ENCODE assay signal across 1 fruit fly cellular context in the genomic region with DNA sequence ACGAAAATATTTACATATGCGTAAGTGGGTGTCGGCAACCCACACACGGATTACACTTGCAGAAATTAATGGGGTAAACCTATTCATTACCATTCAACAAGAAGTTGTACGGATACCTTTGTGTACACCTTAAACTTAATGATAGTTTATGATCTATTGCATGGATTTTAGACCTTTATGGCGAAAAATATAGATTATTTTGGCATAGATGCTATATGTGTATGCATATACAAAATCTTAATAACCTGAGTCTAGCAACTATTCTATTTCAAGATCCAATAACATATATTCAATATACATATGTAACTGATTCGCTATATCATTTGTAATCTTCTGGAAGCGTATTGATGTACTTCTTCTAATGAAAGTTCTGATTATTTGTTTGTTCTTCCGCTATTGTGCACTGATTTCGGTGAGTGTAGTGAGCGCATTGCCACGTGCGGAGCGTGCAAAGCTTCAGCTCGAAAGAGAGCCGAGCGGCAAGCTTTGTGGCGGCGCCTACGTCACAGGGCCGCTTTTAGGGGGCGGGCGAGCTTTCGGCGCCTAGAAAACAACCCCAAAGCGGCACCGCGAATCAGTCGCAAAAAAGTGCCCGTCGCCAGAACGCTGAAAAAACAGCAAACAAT.
TF ChIP-seq lines count a peak whose summit lies in the region.

TSS of gene CG7378 (plus strand) at position 576 of the 626 bp plus-strand sequence.

TF ChIP-seq in whole organism, embryonic, 481 proteins besides CTCF, POLR2A, EP300 and RAD21 (continued from another document and continues in another):
- TF ChIP-seq CG8944 (GFP tag; optimal IDR thresholded peaks at IDR 0.05; lab: Kevin White, UChicago), result no peak
- no peak for TF ChIP-seq slp2 (GFP tag; optimal IDR thresholded peaks at IDR 0.05; lab: Kevin White, UChicago)
- TF ChIP-seq Abd-B (GFP tag; optimal IDR thresholded peaks at IDR 0.05; lab: Kevin White, UChicago), result peak; percentile 12
- TF ChIP-seq sima (GFP tag; optimal IDR thresholded peaks at IDR 0.05; lab: Kevin White, UChicago), result no peak
- peak; percentile 54 for TF ChIP-seq CG30403 (GFP tag; optimal IDR thresholded peaks at IDR 0.05; lab: Kevin White, UChicago)
- TF ChIP-seq Ets65A (GFP tag; lab: Kevin White, UChicago), result peak; percentile 35
- TF ChIP-seq CG7786 (GFP tag; optimal IDR thresholded peaks at IDR 0.05; lab: Kevin White, UChicago), result peak; percentile 4
- TF ChIP-seq Oaz (GFP tag; IDR thresholded peaks at IDR 0.05; lab: Robert Waterston, UW), result no peak
- peak; percentile 5 for TF ChIP-seq CG17359 (tag; optimal IDR thresholded peaks at IDR 0.05; lab: Kevin White, UChicago)
- peak; percentile 31 for TF ChIP-seq zf30C (GFP tag; optimal IDR thresholded peaks at IDR 0.05; lab: Kevin White, UChicago)
- TF ChIP-seq grau (tag; optimal IDR thresholded peaks at IDR 0.05; lab: Kevin White, UChicago), result peak; percentile 40
- TF ChIP-seq Xbp1 (GFP tag; optimal IDR thresholded peaks at IDR 0.05; lab: Kevin White, UChicago), result peak; percentile 21
- peak; percentile 27; the same call in 1 of the 2 replicates for TF ChIP-seq CG32532 (GFP tag; IDR thresholded peaks at IDR 0.05; lab: Robert Waterston, UW)
- TF ChIP-seq CG11695 (GFP tag; IDR thresholded peaks at IDR 0.05; lab: Robert Waterston, UW), result 0 out of 3 replicates have a peak, but pooled peaks have one; percentile 24
- peak; percentile 25 for TF ChIP-seq CG6854 (GFP tag; optimal IDR thresholded peaks at IDR 0.05; lab: Kevin White, UChicago)
- peak; percentile 18 for TF ChIP-seq odd (GFP tag; optimal IDR thresholded peaks at IDR 0.05; lab: Kevin White, UChicago)
- peak; percentile 45 for TF ChIP-seq bcd (GFP tag; optimal IDR thresholded peaks at IDR 0.05; lab: Kevin White, UChicago)
- TF ChIP-seq CG10274 (GFP tag; optimal IDR thresholded peaks at IDR 0.05; lab: Kevin White, UChicago), result peak; percentile 48
- TF ChIP-seq crc (GFP tag; optimal IDR thresholded peaks at IDR 0.05; lab: Kevin White, UChicago), result no peak
- peak; percentile 1 to 13 for TF ChIP-seq Trl (optimal IDR thresholded peaks at IDR 0.05; lab: Kevin White, UChicago)
- peak; percentile 48 for TF ChIP-seq Trl (GFP tag; optimal IDR thresholded peaks at IDR 0.05; lab: Kevin White, UChicago)
- peak; percentile 30 for TF ChIP-seq sqz (GFP tag; optimal IDR thresholded peaks at IDR 0.05; lab: Kevin White, UChicago)
- no peak for TF ChIP-seq ase (GFP tag; IDR thresholded peaks at IDR 0.05; lab: Robert Waterston, UW)
- no peak for TF ChIP-seq ac (GFP tag; optimal IDR thresholded peaks at IDR 0.05; lab: Kevin White, UChicago)
- peak; percentile 7 for TF ChIP-seq tup (GFP tag; optimal IDR thresholded peaks at IDR 0.05; lab: Kevin White, UChicago)
- TF ChIP-seq grn (GFP tag; optimal IDR thresholded peaks at IDR 0.05; lab: Kevin White, UChicago), result no peak
- peak; percentile 8 for TF ChIP-seq pb (GFP tag; optimal IDR thresholded peaks at IDR 0.05; lab: Kevin White, UChicago)
- TF ChIP-seq Pdp1 (GFP tag; optimal IDR thresholded peaks at IDR 0.05; lab: Kevin White, UChicago), result peak; percentile 28 to 68
- TF ChIP-seq CG10543 (GFP tag; optimal IDR thresholded peaks at IDR 0.05; lab: Kevin White, UChicago), result peak; percentile 26
- no peak for TF ChIP-seq MTF-1 (GFP tag; optimal IDR thresholded peaks at IDR 0.05; lab: Kevin White, UChicago; ENCODE audit: borderline replicate concordance)
- TF ChIP-seq Fer1 (GFP tag; optimal IDR thresholded peaks at IDR 0.05; lab: Kevin White, UChicago), result peak; percentile 10
- no peak for TF ChIP-seq Atf3 (GFP tag; optimal IDR thresholded peaks at IDR 0.05; lab: Kevin White, UChicago)
- TF ChIP-seq CG13624 (GFP tag; optimal IDR thresholded peaks at IDR 0.05; lab: Kevin White, UChicago), result peak; percentile 10
- TF ChIP-seq Side (GFP tag; optimal IDR thresholded peaks at IDR 0.05; lab: Kevin White, UChicago), result peak; percentile 53
- no peak for TF ChIP-seq z (GFP tag; IDR thresholded peaks at IDR 0.05; lab: Robert Waterston, UW)
- TF ChIP-seq Scr (GFP tag; IDR thresholded peaks at IDR 0.05; lab: Robert Waterston, UW; ENCODE audit: partially characterized antibody), result no peak
- TF ChIP-seq CG17385 (GFP tag; optimal IDR thresholded peaks at IDR 0.05; lab: Kevin White, UChicago), result peak; percentile 8
- TF ChIP-seq Nf-YC (tag; optimal IDR thresholded peaks at IDR 0.05; lab: Kevin White, UChicago), result peak; percentile 32
- peak; percentile 61 for TF ChIP-seq CG10147 (GFP tag; optimal IDR thresholded peaks at IDR 0.05; lab: Kevin White, UChicago)
- peak; percentile 18 for TF ChIP-seq ems (GFP tag; optimal IDR thresholded peaks at IDR 0.05; lab: Kevin White, UChicago)
- TF ChIP-seq CG16779 (GFP tag; IDR thresholded peaks at IDR 0.05; lab: Robert Waterston, UW), result no peak
- peak; percentile 49 for TF ChIP-seq nmo (GFP tag; optimal IDR thresholded peaks at IDR 0.05; lab: Kevin White, UChicago)
- TF ChIP-seq CG4854 (GFP tag; optimal IDR thresholded peaks at IDR 0.05; lab: Kevin White, UChicago), result peak; percentile 16
- no peak for TF ChIP-seq chif (GFP tag; optimal IDR thresholded peaks at IDR 0.05; lab: Kevin White, UChicago)
- TF ChIP-seq Ets97D (GFP tag; optimal IDR thresholded peaks at IDR 0.05; lab: Kevin White, UChicago), result peak; percentile 25
- TF ChIP-seq Oli (tag; optimal IDR thresholded peaks at IDR 0.05; lab: Kevin White, UChicago), result peak; percentile 38
- no peak for TF ChIP-seq dan (GFP tag; IDR thresholded peaks at IDR 0.05; lab: Robert Waterston, UW)
- TF ChIP-seq E2f2 (GFP tag; IDR thresholded peaks at IDR 0.05; lab: Robert Waterston, UW), result 0 out of 2 replicates have a peak, but pooled peaks have one; percentile 7
- peak; percentile 25; the same call in 1 of the 3 replicates for TF ChIP-seq tgo (GFP tag; IDR thresholded peaks at IDR 0.05; lab: Robert Waterston, UW)
- no peak for TF ChIP-seq sisA (GFP tag; IDR thresholded peaks at IDR 0.05; lab: Robert Waterston, UW)
- peak; percentile 15 for TF ChIP-seq CG18476 (GFP tag; optimal IDR thresholded peaks at IDR 0.05; lab: Kevin White, UChicago)
- TF ChIP-seq CG4617 (GFP tag; optimal IDR thresholded peaks at IDR 0.05; lab: Kevin White, UChicago; ENCODE audit: borderline replicate concordance), result no peak
- peak; percentile 90 for TF ChIP-seq sens (GFP tag; lab: Kevin White, UChicago)
- TF ChIP-seq stc (GFP tag; IDR thresholded peaks at IDR 0.05; lab: Robert Waterston, UW), result no peak
- TF ChIP-seq BtbVII (GFP tag; optimal IDR thresholded peaks at IDR 0.05; lab: Kevin White, UChicago), result peak; percentile 48
- TF ChIP-seq CG13424 (tag; optimal IDR thresholded peaks at IDR 0.05; lab: Kevin White, UChicago), result peak; percentile 41
- peak; percentile 48 for TF ChIP-seq CG8924 (tag; optimal IDR thresholded peaks at IDR 0.05; lab: Kevin White, UChicago)
- 0 out of 2 replicates have a peak, but pooled peaks have one; percentile 12 for TF ChIP-seq Taf1 (GFP tag; IDR thresholded peaks at IDR 0.05; lab: Robert Waterston, UW)
- peak; percentile 79 for TF ChIP-seq CG9727 (GFP tag; optimal IDR thresholded peaks at IDR 0.05; lab: Kevin White, UChicago)
- peak; percentile 19 for TF ChIP-seq nerfin-1 (tag; optimal IDR thresholded peaks at IDR 0.05; lab: Kevin White, UChicago)
- peak; percentile 34; the same call in 1 of the 2 replicates for TF ChIP-seq CG9215 (GFP tag; IDR thresholded peaks at IDR 0.05; lab: Robert Waterston, UW)
- TF ChIP-seq ind (GFP tag; optimal IDR thresholded peaks at IDR 0.05; lab: Kevin White, UChicago), result peak; percentile 32
- peak; percentile 62 for TF ChIP-seq Sox100B (GFP tag; optimal IDR thresholded peaks at IDR 0.05; lab: Kevin White, UChicago)
- TF ChIP-seq sob (GFP tag; IDR thresholded peaks at IDR 0.05; lab: Robert Waterston, UW), result 0 out of 2 replicates have a peak, but pooled peaks have one; percentile 8
- TF ChIP-seq CG18262 (tag; optimal IDR thresholded peaks at IDR 0.05; lab: Kevin White, UChicago), result peak; percentile 23
- TF ChIP-seq CG14441 (GFP tag; IDR thresholded peaks at IDR 0.05; lab: Robert Waterston, UW), result no peak
- peak; percentile 47 for TF ChIP-seq CoRest (tag; optimal IDR thresholded peaks at IDR 0.05; lab: Kevin White, UChicago)
- TF ChIP-seq chinmo (GFP tag; IDR thresholded peaks at IDR 0.05; lab: Robert Waterston, UW; ENCODE audit: partially characterized antibody), result 0 out of 4 replicates have a peak, but pooled peaks have one; percentile 6
- peak; percentile 24 for TF ChIP-seq CG2712 (tag; optimal IDR thresholded peaks at IDR 0.05; lab: Kevin White, UChicago)
- TF ChIP-seq org-1 (GFP tag; optimal IDR thresholded peaks at IDR 0.05; lab: Kevin White, UChicago), result peak; percentile 45
- TF ChIP-seq CG12942 (GFP tag; optimal IDR thresholded peaks at IDR 0.05; lab: Kevin White, UChicago), result no peak
- TF ChIP-seq Mrtf (GFP tag; IDR thresholded peaks at IDR 0.05; lab: Robert Waterston, UW), result peak; percentile 50; the same call in 2 of the 3 replicates
- no peak for TF ChIP-seq btn (GFP tag; optimal IDR thresholded peaks at IDR 0.05; lab: Kevin White, UChicago)
- TF ChIP-seq pnt (GFP tag; optimal IDR thresholded peaks at IDR 0.05; lab: Kevin White, UChicago), result peak; percentile 40
- peak; percentile 29 for TF ChIP-seq slbo (GFP tag; IDR thresholded peaks at IDR 0.05; lab: Robert Waterston, UW)
- peak; percentile 31; the same call in 1 of the 2 replicates for TF ChIP-seq CG3847 (GFP tag; IDR thresholded peaks at IDR 0.05; lab: Robert Waterston, UW)
- peak; percentile 57; the same call in 1 of the 3 replicates for TF ChIP-seq dysf (GFP tag; IDR thresholded peaks at IDR 0.05; lab: Robert Waterston, UW)
- TF ChIP-seq CG7556 (GFP tag; optimal IDR thresholded peaks at IDR 0.05; lab: Kevin White, UChicago), result peak; percentile 73
- no peak for TF ChIP-seq tap (tag; optimal IDR thresholded peaks at IDR 0.05; lab: Kevin White, UChicago)
- TF ChIP-seq CG8359 (GFP tag; optimal IDR thresholded peaks at IDR 0.05; lab: Kevin White, UChicago; ENCODE audit: borderline replicate concordance), result no peak
- peak; percentile 36 for TF ChIP-seq CG10209 (GFP tag; optimal IDR thresholded peaks at IDR 0.05; lab: Kevin White, UChicago)
- peak; percentile 82 for TF ChIP-seq Med (GFP tag; lab: Kevin White, UChicago)
- peak; percentile 72 for TF ChIP-seq mam (GFP tag; optimal IDR thresholded peaks at IDR 0.05; lab: Kevin White, UChicago)
- TF ChIP-seq CG12391 (tag; optimal IDR thresholded peaks at IDR 0.05; lab: Kevin White, UChicago), result peak; percentile 26
- TF ChIP-seq esg (GFP tag; conservative IDR thresholded peaks at IDR 0.05; lab: Robert Waterston, UW), result 0 out of 2 replicates have a peak, but pooled peaks have one; percentile 22
- no peak for TF ChIP-seq CG10959 (GFP tag; IDR thresholded peaks at IDR 0.05; lab: Robert Waterston, UW)
- peak; percentile 75 for TF ChIP-seq Meics (GFP tag; optimal IDR thresholded peaks at IDR 0.05; lab: Kevin White, UChicago)
- TF ChIP-seq luna (GFP tag; optimal IDR thresholded peaks at IDR 0.05; lab: Kevin White, UChicago), result peak; percentile 18
- no peak for TF ChIP-seq CG8290 (GFP tag; optimal IDR thresholded peaks at IDR 0.05; lab: Kevin White, UChicago)
- no peak for TF ChIP-seq CG8290 (tag; optimal IDR thresholded peaks at IDR 0.05; lab: Kevin White, UChicago)
- peak; percentile 39 for TF ChIP-seq Ptx1 (GFP tag; IDR thresholded peaks at IDR 0.05; lab: Robert Waterston, UW)
- no peak for TF ChIP-seq vfl (GFP tag; optimal IDR thresholded peaks at IDR 0.05; lab: Kevin White, UChicago)
- TF ChIP-seq tna (GFP tag; IDR thresholded peaks at IDR 0.05; lab: Robert Waterston, UW; ENCODE audit: partially characterized antibody), result no peak
- TF ChIP-seq CG31441 (GFP tag; IDR thresholded peaks at IDR 0.05; lab: Robert Waterston, UW), result peak; percentile 47
- TF ChIP-seq pum (GFP tag; optimal IDR thresholded peaks at IDR 0.05; lab: Kevin White, UChicago), result peak; percentile 32
- peak; percentile 7 for TF ChIP-seq Jarid2 (GFP tag; optimal IDR thresholded peaks at IDR 0.05; lab: Kevin White, UChicago)
- TF ChIP-seq CG2120 (GFP tag; optimal IDR thresholded peaks at IDR 0.05; lab: Kevin White, UChicago), result peak; percentile 52
- peak; percentile 79 for TF ChIP-seq lilli (GFP tag; optimal IDR thresholded peaks at IDR 0.05; lab: Kevin White, UChicago)
- TF ChIP-seq CG4328 (GFP tag; optimal IDR thresholded peaks at IDR 0.05; lab: Kevin White, UChicago), result peak; percentile 23
- peak; percentile 27 for TF ChIP-seq tio (GFP tag; optimal IDR thresholded peaks at IDR 0.05; lab: Kevin White, UChicago)
- no peak for TF ChIP-seq rib (GFP tag; IDR thresholded peaks at IDR 0.05; lab: Robert Waterston, UW)
- peak; percentile 9 for TF ChIP-seq Sox102F (GFP tag; optimal IDR thresholded peaks at IDR 0.05; lab: Kevin White, UChicago)
- TF ChIP-seq dmrt99B (tag; optimal IDR thresholded peaks at IDR 0.05; lab: Kevin White, UChicago), result peak; percentile 56
- peak; percentile 20 for TF ChIP-seq B-H2 (GFP tag; optimal IDR thresholded peaks at IDR 0.05; lab: Kevin White, UChicago)
- peak; percentile 55 for TF ChIP-seq cwo (GFP tag; optimal IDR thresholded peaks at IDR 0.05; lab: Kevin White, UChicago)
- TF ChIP-seq CG6175 (GFP tag; IDR thresholded peaks at IDR 0.05; lab: Robert Waterston, UW), result 0 out of 3 replicates have a peak, but pooled peaks have one; percentile 25
- TF ChIP-seq CG12659 (GFP tag; optimal IDR thresholded peaks at IDR 0.05; lab: Kevin White, UChicago), result peak; percentile 49
- peak; percentile 26 for TF ChIP-seq CG6765 (GFP tag; optimal IDR thresholded peaks at IDR 0.05; lab: Kevin White, UChicago)
- TF ChIP-seq lab (GFP tag; optimal IDR thresholded peaks at IDR 0.05; lab: Kevin White, UChicago), result peak; percentile 41
- peak; percentile 71 for TF ChIP-seq CG2678 (tag; optimal IDR thresholded peaks at IDR 0.05; lab: Kevin White, UChicago)
- TF ChIP-seq CG9932 (GFP tag; IDR thresholded peaks at IDR 0.05; lab: Robert Waterston, UW), result peak; percentile 51; the same call in 1 of the 2 replicates
- TF ChIP-seq Eip74EF (GFP tag; optimal IDR thresholded peaks at IDR 0.05; lab: Kevin White, UChicago), result peak in 1 of 2 experiments; percentile 14
- TF ChIP-seq CG10654 (GFP tag; optimal IDR thresholded peaks at IDR 0.05; lab: Kevin White, UChicago), result peak; percentile 8
- TF ChIP-seq CG15269 (tag; optimal IDR thresholded peaks at IDR 0.05; lab: Kevin White, UChicago), result peak; percentile 28
- TF ChIP-seq row (GFP tag; IDR thresholded peaks at IDR 0.05; lab: Robert Waterston, UW), result peak; percentile 48; the same call in 2 of the 3 replicates
- peak; percentile 28 for TF ChIP-seq tin (GFP tag; optimal IDR thresholded peaks at IDR 0.05; lab: Kevin White, UChicago)
- TF ChIP-seq Dip3 (GFP tag; optimal IDR thresholded peaks at IDR 0.05; lab: Kevin White, UChicago), result no peak
- TF ChIP-seq HHEX (GFP tag; optimal IDR thresholded peaks at IDR 0.05; lab: Kevin White, UChicago), result peak; percentile 47
- TF ChIP-seq CG18599 (GFP tag; optimal IDR thresholded peaks at IDR 0.05; lab: Kevin White, UChicago), result peak; percentile 55
- peak; percentile 7; the same call in 1 of the 2 replicates for TF ChIP-seq lmd (GFP tag; IDR thresholded peaks at IDR 0.05; lab: Robert Waterston, UW)
- TF ChIP-seq Camta (GFP tag; optimal IDR thresholded peaks at IDR 0.05; lab: Kevin White, UChicago), result peak; percentile 33
